Fruit fly (Drosophila melanogaster) whole organism, embryonic: ENCODE data around the gene Phyhd1.

Source experiments
- CG10543 ChIP-seq: fragments of 200-800 bp; sonication (Bioruptor generic); optimal IDR thresholded peaks from 3 replicates; lab custom pipeline; 2017; ENCODE audit warnings: missing biosample characterization, mild to moderate bottlenecking, missing genetic modification characterization, moderate library complexity
- CG13424 ChIP-seq: fragments of 200-800 bp; sonication (Bioruptor generic); optimal IDR thresholded peaks from 2 replicates; lab custom pipeline; 2019; ENCODE audit warnings: missing biosample characterization, mild to moderate bottlenecking, missing genetic modification characterization, moderate library complexity
- CG16863 ChIP-seq: fragments of 200-800 bp; sonication (Bioruptor generic); optimal IDR thresholded peaks from 3 replicates; lab custom pipeline; 2016; ENCODE audit warnings: missing biosample characterization, missing genetic modification characterization
- CG18619 ChIP-seq: fragments of 200-800 bp; sonication (Bioruptor generic); optimal IDR thresholded peaks from 3 replicates; lab custom pipeline; 2017; ENCODE audit warnings: missing biosample characterization, mild to moderate bottlenecking, missing genetic modification characterization
- CG30403 ChIP-seq: fragments of 200-800 bp; sonication (Bioruptor generic); optimal IDR thresholded peaks from 3 replicates; lab custom pipeline; 2016; ENCODE audit warnings: missing biosample characterization, missing genetic modification characterization
- CG3163 ChIP-seq: fragments of 200-800 bp; sonication (Bioruptor generic); optimal IDR thresholded peaks from 3 replicates; lab custom pipeline; 2016; ENCODE audit warnings: missing biosample characterization, missing genetic modification characterization
- CG9215 ChIP-seq: fragments of 200-800 bp; sonication (Bioruptor generic); IDR thresholded peaks from 2 replicates; pipeline ENCODE4 v1.3.6; 2022; ENCODE audit warnings: missing biosample characterization, missing genetic modification characterization
- Deaf1 ChIP-seq: fragments of 200-800 bp; optimal IDR thresholded peaks from 3 replicates; lab custom pipeline; 2019; ENCODE audit warnings: missing biosample characterization, mild to moderate bottlenecking, missing genetic modification characterization, moderate library complexity
- Meics ChIP-seq: fragments of 200-800 bp; sonication (Bioruptor generic); optimal IDR thresholded peaks from 2 replicates; lab custom pipeline; 2017; ENCODE audit warnings: missing biosample characterization, mild to moderate bottlenecking, missing genetic modification characterization
- Rfx ChIP-seq: fragments of 200-800 bp; sonication (Bioruptor generic); IDR thresholded peaks from 2 replicates; pipeline ENCODE4 v1.3.6; 2022; ENCODE audit warnings: missing biosample characterization, missing genetic modification characterization
- dmrt11E ChIP-seq: fragments of 200-800 bp; sonication (Bioruptor generic); optimal IDR thresholded peaks from 3 replicates; lab custom pipeline; 2018; ENCODE audit warnings: missing biosample characterization, mild to moderate bottlenecking, missing genetic modification characterization, moderate library complexity
- exex ChIP-seq: fragments of 200-800 bp; sonication (Bioruptor generic); optimal IDR thresholded peaks from 4 replicates; lab custom pipeline; 2018; ENCODE audit warnings: missing biosample characterization, mild to moderate bottlenecking, missing genetic modification characterization, moderate library complexity
- fd102C ChIP-seq: fragments of 200-800 bp; sonication (Bioruptor generic); optimal IDR thresholded peaks from 2 replicates; lab custom pipeline; 2018; ENCODE audit warnings: missing biosample characterization, mild to moderate bottlenecking, missing genetic modification characterization, moderate library complexity
- sc ChIP-seq, 3 experiments: fragments of >200 bp in 2 of 3; fragments of 200-800 bp in 1 of 3; sonication (Bioruptor generic) in 1 of 3; optimal IDR thresholded peaks; 2 replicates in 2 of 3; 3 replicates in 1 of 3; lab custom pipeline; 2017; ENCODE audit warnings: mild to moderate bottlenecking in 1 of 3, missing biosample characterization in 1 of 3, missing genetic modification characterization in 1 of 3, missing genetic modification reagents in 1 of 3

dm6 chr3R:10681682-10681962, 897 bp upstream of the Phyhd1 start:
- TF ChIP-seq Rfx (GFP tag; lab: Robert Waterston, UW) (peak; percentile 64), exex (no peak), CG16863 (GFP tag; lab: Kevin White, UChicago) (no peak), Meics (GFP tag; lab: Kevin White, UChicago) (no peak), CG18619 (GFP tag; lab: Kevin White, UChicago) (no peak), CG10543 (GFP tag; lab: Kevin White, UChicago) (no peak), sc (optimal IDR thresholded peaks at IDR 0.05; lab: Kevin White, UChicago) (no peak), sc (GFP tag; optimal IDR thresholded peaks at IDR 0.05; lab: Kevin White, UChicago) (no peak), CG30403 (GFP tag; lab: Kevin White, UChicago) (no peak), CG3163 (GFP tag; lab: Kevin White, UChicago) (no peak), CG9215 (GFP tag; lab: Robert Waterston, UW) (peak; percentile 4; the same call in 1 of the 2 replicates), CG13424 (tag; lab: Kevin White, UChicago) (peak; percentile 2), dmrt11E (tag; lab: Kevin White, UChicago) (peak; percentile 40), Deaf1 (no peak), fd102C (GFP tag; lab: Kevin White, UChicago) (peak; percentile 28)
